Worm (Caenorhabditis elegans) whole organism, L1 larva: Measurements from ENCODE around the gene B0294.3.
A peak's percentile ranks its signal among the peaks of the same experiment; 100 is the strongest.

Source experiments
- C04F5.9 ChIP-seq: sonication (generic microtip); optimal IDR thresholded peaks from 2 replicates; lab custom pipeline; 2016; ENCODE audit warnings: missing genetic modification characterization, missing compliant biosample characterization
- alr-1 ChIP-seq: fragments of 200-800 bp; sonication (Bioruptor generic); optimal IDR thresholded peaks from 2 replicates; lab custom pipeline; 2018; ENCODE audit warnings: borderline replicate concordance, mild to moderate bottlenecking, missing genetic modification characterization, missing compliant biosample characterization
- ces-1 ChIP-seq: fragments of 150-350 bp; optimal IDR thresholded peaks from 2 replicates; lab custom pipeline; 2014; ENCODE audit warnings: missing biosample characterization, missing genetic modification reagents, missing genetic modification characterization
- efl-3 ChIP-seq: fragments of 200-800 bp; sonication (Bioruptor generic); optimal IDR thresholded peaks from 2 replicates; lab custom pipeline; 2018; ENCODE audit warnings: mild to moderate bottlenecking, missing genetic modification characterization, missing compliant biosample characterization
- fkh-8 ChIP-seq: sonication (generic microtip); optimal IDR thresholded peaks from 2 replicates; lab custom pipeline; 2016; ENCODE audit warnings: mild to moderate bottlenecking, missing genetic modification characterization, missing compliant biosample characterization
- lin-15B ChIP-seq: fragments of 150-350 bp; sonication (generic microtip); optimal IDR thresholded peaks from 3 replicates; lab custom pipeline; 2014; ENCODE audit warnings: missing biosample characterization, missing genetic modification characterization
- lir-3 ChIP-seq: sonication (generic microtip); optimal IDR thresholded peaks from 2 replicates; lab custom pipeline; 2016; ENCODE audit warnings: mild to moderate bottlenecking, missing genetic modification characterization, moderate library complexity, missing compliant biosample characterization; ENCODE audit not compliant: poor library complexity
- mab-9 ChIP-seq: fragments of 200-800 bp; sonication (Bioruptor generic); IDR thresholded peaks from 2 replicates; pipeline ENCODE4 v1.3.6; 2022; ENCODE audit warnings: missing genetic modification reagents, missing genetic modification characterization, missing compliant biosample characterization
- nhr-11 ChIP-seq: fragments of 150-350 bp; optimal IDR thresholded peaks from 2 replicates; lab custom pipeline; 2014; ENCODE audit warnings: missing biosample characterization, missing genetic modification characterization
- nhr-12 ChIP-seq: sonication (generic microtip); optimal IDR thresholded peaks from 2 replicates; lab custom pipeline; 2017; ENCODE audit warnings: missing biosample characterization, missing genetic modification characterization
- xbp-1 ChIP-seq: sonication (generic microtip); optimal IDR thresholded peaks from 2 replicates; lab custom pipeline; 2016; ENCODE audit warnings: missing genetic modification characterization, missing compliant biosample characterization

- TF ChIP-seq nhr-11 (tag; lab: Kevin White, UChicago) (peak; percentile 76), nhr-12 (no peak), lin-15B (tag; lab: Kevin White, UChicago) (no peak), xbp-1 (peak; percentile 68), alr-1 (no peak), ces-1 (GFP tag; lab: Kevin White, UChicago) (no peak), lir-3 (no peak), C04F5.9 (peak; percentile 23), fkh-8 (tag; lab: Kevin White, UChicago) (peak; percentile 77), efl-3 (GFP tag; lab: Kevin White, UChicago) (peak; percentile 58), mab-9 (GFP tag; lab: Robert Waterston, UW) (peak; percentile 86)
Measured at ce11 chrX:1909353-1909752, 17.4 kb downstream of the B0294.3 start.
